Fruit fly (Drosophila melanogaster) whole organism, embryonic: Measurements from ENCODE around the gene Adh.

Experiments used
- Bteb2 ChIP-seq: fragments of 200-800 bp; sonication (Bioruptor generic); optimal IDR thresholded peaks from 2 replicates; lab custom pipeline; 2016; ENCODE audit warnings: missing biosample characterization, missing genetic modification characterization
- CG1024 ChIP-seq: fragments of 200-800 bp; sonication (Bioruptor generic); IDR thresholded peaks from 2 replicates; pipeline ENCODE4 v1.3.6; 2022; ENCODE audit warnings: missing biosample characterization, missing genetic modification characterization
- CG10959 ChIP-seq: fragments of 200-800 bp; sonication (Bioruptor generic); IDR thresholded peaks from 2 replicates; pipeline ENCODE4 v1.3.6; 2022; ENCODE audit warnings: missing biosample characterization, missing genetic modification characterization
- CG12071 ChIP-seq: fragments of 200-800 bp; sonication (Bioruptor generic); optimal IDR thresholded peaks from 3 replicates; lab custom pipeline; 2018; ENCODE audit warnings: missing biosample characterization, mild to moderate bottlenecking, missing genetic modification characterization
- CG12155 ChIP-seq: fragments of 200-800 bp; sonication (Bioruptor generic); optimal IDR thresholded peaks from 3 replicates; lab custom pipeline; 2016; ENCODE audit warnings: missing biosample characterization, missing genetic modification characterization
- CG12219 ChIP-seq: fragments of 200-800 bp; sonication (Bioruptor generic); optimal IDR thresholded peaks from 3 replicates; lab custom pipeline; 2018; ENCODE audit warnings: missing biosample characterization, mild to moderate bottlenecking, missing genetic modification characterization
- CG13624 ChIP-seq: fragments of 200-800 bp; sonication (Bioruptor generic); optimal IDR thresholded peaks from 2 replicates; lab custom pipeline; 2016; ENCODE audit warnings: missing biosample characterization, missing genetic modification characterization
- CG14860 ChIP-seq: fragments of 200-800 bp; sonication (Bioruptor generic); IDR thresholded peaks from 3 replicates; pipeline ENCODE4 v1.3.6; 2022; ENCODE audit warnings: missing biosample characterization, missing genetic modification characterization; ENCODE audit not compliant: partially characterized antibody
- CG14965 ChIP-seq: fragments of 200-800 bp; sonication (Bioruptor generic); optimal IDR thresholded peaks from 2 replicates; lab custom pipeline; 2016; ENCODE audit warnings: missing biosample characterization, missing genetic modification characterization, borderline replicate concordance
- CG16813 ChIP-seq: fragments of 200-800 bp; sonication (Bioruptor generic); IDR thresholded peaks from 3 replicates; pipeline ENCODE4 v1.3.6; 2022; ENCODE audit warnings: missing biosample characterization, missing genetic modification characterization; ENCODE audit not compliant: partially characterized antibody
- CG17912 ChIP-seq: fragments of 200-800 bp; sonication (Bioruptor generic); optimal IDR thresholded peaks from 2 replicates; lab custom pipeline; 2018; ENCODE audit warnings: missing biosample characterization, mild to moderate bottlenecking, missing genetic modification characterization
- CG18599 ChIP-seq: fragments of 200-800 bp; sonication (Bioruptor generic); optimal IDR thresholded peaks from 3 replicates; lab custom pipeline; 2017; ENCODE audit warnings: missing biosample characterization, missing genetic modification characterization, mild to moderate bottlenecking, moderate library complexity, missing genetic modification reagents
- CG2116 ChIP-seq: fragments of 200-800 bp; sonication (Bioruptor generic); optimal IDR thresholded peaks from 3 replicates; lab custom pipeline; 2018; ENCODE audit warnings: missing biosample characterization, mild to moderate bottlenecking, missing genetic modification characterization
- CG2120 ChIP-seq: fragments of 200-800 bp; sonication (Bioruptor generic); optimal IDR thresholded peaks from 3 replicates; lab custom pipeline; 2016; ENCODE audit warnings: missing biosample characterization, missing genetic modification characterization
- CG4328 ChIP-seq: fragments of 200-800 bp; sonication (Bioruptor generic); optimal IDR thresholded peaks from 3 replicates; lab custom pipeline; 2017; ENCODE audit warnings: missing biosample characterization, missing genetic modification reagents, missing genetic modification characterization
- CG4820 ChIP-seq: fragments of 200-800 bp; sonication (Bioruptor generic); optimal IDR thresholded peaks from 3 replicates; lab custom pipeline; 2016; ENCODE audit warnings: missing biosample characterization, missing genetic modification characterization
- CG5953 ChIP-seq: fragments of 200-800 bp; sonication (Bioruptor generic); IDR thresholded peaks from 2 replicates; pipeline ENCODE4 v1.3.6; 2022; ENCODE audit warnings: missing biosample characterization, missing genetic modification characterization
- CG7372 ChIP-seq: fragments of 200-800 bp; sonication (Bioruptor generic); IDR thresholded peaks from 2 replicates; pipeline ENCODE4 v1.3.6; 2022; ENCODE audit warnings: missing biosample characterization, missing genetic modification characterization
- CHES-1-like ChIP-seq: fragments of 200-800 bp; sonication (Bioruptor generic); optimal IDR thresholded peaks from 2 replicates; lab custom pipeline; 2016; ENCODE audit warnings: missing biosample characterization, missing genetic modification characterization
- Gsc ChIP-seq: fragments of 200-800 bp; sonication (Bioruptor generic); IDR thresholded peaks from 2 replicates; pipeline ENCODE4 v1.3.6; 2022; ENCODE audit warnings: missing biosample characterization, missing genetic modification characterization
- HmgZ ChIP-seq: fragments of 200-800 bp; sonication (Bioruptor generic); optimal IDR thresholded peaks from 2 replicates; lab custom pipeline; 2018; ENCODE audit warnings: missing biosample characterization, mild to moderate bottlenecking, missing genetic modification characterization
- Hmr ChIP-seq: fragments of 200-800 bp; sonication (Bioruptor generic); optimal IDR thresholded peaks from 3 replicates; lab custom pipeline; 2017; ENCODE audit warnings: mild to moderate bottlenecking, missing biosample characterization, missing genetic modification reagents, missing genetic modification characterization
- Hsf ChIP-seq: fragments of 200-800 bp; sonication (Bioruptor generic); optimal IDR thresholded peaks from 3 replicates; lab custom pipeline; 2016; ENCODE audit warnings: missing biosample characterization, missing genetic modification characterization
- Myb ChIP-seq: fragments of 200-800 bp; sonication (Bioruptor generic); optimal IDR thresholded peaks from 2 replicates; lab custom pipeline; 2016; ENCODE audit warnings: missing biosample characterization, missing genetic modification characterization
- Nf-YB ChIP-seq: fragments of 200-800 bp; sonication (Bioruptor generic); optimal IDR thresholded peaks from 3 replicates; lab custom pipeline; 2019; ENCODE audit warnings: missing biosample characterization, mild to moderate bottlenecking, missing genetic modification characterization, moderate library complexity
- PHDP ChIP-seq: fragments of 200-800 bp; sonication (Bioruptor generic); optimal IDR thresholded peaks from 3 replicates; lab custom pipeline; 2018; ENCODE audit warnings: missing biosample characterization, mild to moderate bottlenecking, missing genetic modification characterization, moderate library complexity
- Pdp1 ChIP-seq, 2 experiments: fragments of 200-800 bp; sonication (Bioruptor generic); optimal IDR thresholded peaks; 3 replicates each; lab custom pipeline; 2016; ENCODE audit warnings: missing biosample characterization in 2 of 2, missing genetic modification characterization in 2 of 2, mild to moderate bottlenecking in 1 of 2, moderate library complexity in 1 of 2
- Sin3A ChIP-seq: fragments of >200 bp; optimal IDR thresholded peaks from 2 replicates; lab custom pipeline; 2018
- Sox102F ChIP-seq: fragments of 200-800 bp; sonication (Bioruptor generic); optimal IDR thresholded peaks from 2 replicates; lab custom pipeline; 2018; ENCODE audit warnings: missing biosample characterization, mild to moderate bottlenecking, missing genetic modification characterization, moderate library complexity
- Sry-β ChIP-seq: fragments of 200-800 bp; sonication (Bioruptor generic); optimal IDR thresholded peaks from 2 replicates; lab custom pipeline; 2018; ENCODE audit warnings: missing biosample characterization, mild to moderate bottlenecking, missing genetic modification characterization, moderate library complexity
- amos ChIP-seq: fragments of 200-800 bp; sonication (Bioruptor generic); IDR thresholded peaks from 2 replicates; pipeline ENCODE4 v1.3.6; 2022; ENCODE audit warnings: missing biosample characterization, missing genetic modification characterization; ENCODE audit not compliant: partially characterized antibody
- ap ChIP-seq: fragments of 200-800 bp; sonication (Bioruptor generic); IDR thresholded peaks from 2 replicates; pipeline ENCODE4 v1.3.6; 2022; ENCODE audit warnings: missing biosample characterization, missing genetic modification characterization
- ara ChIP-seq: fragments of 200-800 bp; sonication (Bioruptor generic); IDR thresholded peaks from 2 replicates; pipeline ENCODE4 v1.3.6; 2022; ENCODE audit warnings: missing biosample characterization, missing genetic modification characterization
- ase ChIP-seq: fragments of 200-800 bp; sonication (Bioruptor generic); IDR thresholded peaks from 3 replicates; pipeline ENCODE4 v1.3.6; 2022; ENCODE audit warnings: missing biosample characterization, missing genetic modification characterization
- danr ChIP-seq: fragments of 200-800 bp; sonication (Bioruptor generic); IDR thresholded peaks from 2 replicates; pipeline ENCODE4 v1.3.6; 2022; ENCODE audit warnings: missing biosample characterization, missing genetic modification characterization
- disco-r ChIP-seq: fragments of 200-800 bp; sonication (Bioruptor generic); optimal IDR thresholded peaks from 2 replicates; lab custom pipeline; 2016; ENCODE audit warnings: missing biosample characterization, missing genetic modification characterization
- exex ChIP-seq: fragments of 200-800 bp; sonication (Bioruptor generic); optimal IDR thresholded peaks from 4 replicates; lab custom pipeline; 2018; ENCODE audit warnings: missing biosample characterization, mild to moderate bottlenecking, missing genetic modification characterization, moderate library complexity
- gcm ChIP-seq: fragments of 200-800 bp; sonication (Bioruptor generic); optimal IDR thresholded peaks from 2 replicates; lab custom pipeline; 2019; ENCODE audit warnings: missing biosample characterization, mild to moderate bottlenecking, missing genetic modification characterization, moderate library complexity
- grn ChIP-seq: fragments of 200-800 bp; sonication (Bioruptor generic); optimal IDR thresholded peaks from 3 replicates; lab custom pipeline; 2017; ENCODE audit warnings: missing biosample characterization, missing genetic modification characterization
- gt ChIP-seq: fragments of 200-800 bp; sonication (Bioruptor generic); IDR thresholded peaks from 2 replicates; pipeline ENCODE4 v1.3.6; 2022; ENCODE audit warnings: missing biosample characterization, missing genetic modification characterization
- oc ChIP-seq: fragments of 200-800 bp; sonication (Bioruptor generic); optimal IDR thresholded peaks from 2 replicates; lab custom pipeline; 2018; ENCODE audit warnings: missing biosample characterization, mild to moderate bottlenecking, missing genetic modification characterization, moderate library complexity
- odd ChIP-seq: fragments of 200-800 bp; sonication (Bioruptor generic); optimal IDR thresholded peaks from 2 replicates; lab custom pipeline; 2017; ENCODE audit warnings: missing biosample characterization, mild to moderate bottlenecking, missing genetic modification characterization
- otp ChIP-seq: fragments of 200-800 bp; sonication (Bioruptor generic); IDR thresholded peaks from 3 replicates; pipeline ENCODE4, ENCODE4 v1.3.6; 2022; ENCODE audit warnings: missing biosample characterization, missing genetic modification characterization
- pum ChIP-seq: fragments of 200-800 bp; sonication (Bioruptor generic); optimal IDR thresholded peaks from 2 replicates; lab custom pipeline; 2016; ENCODE audit warnings: missing biosample characterization, missing genetic modification characterization
- sc ChIP-seq, 3 experiments: fragments of >200 bp in 2 of 3; fragments of 200-800 bp in 1 of 3; sonication (Bioruptor generic) in 1 of 3; optimal IDR thresholded peaks; 2 replicates in 2 of 3; 3 replicates in 1 of 3; lab custom pipeline; 2017; ENCODE audit warnings: mild to moderate bottlenecking in 1 of 3, missing biosample characterization in 1 of 3, missing genetic modification characterization in 1 of 3, missing genetic modification reagents in 1 of 3
- scrt ChIP-seq: fragments of 200-800 bp; sonication (Bioruptor generic); optimal IDR thresholded peaks from 2 replicates; lab custom pipeline; 2018; ENCODE audit warnings: missing biosample characterization, mild to moderate bottlenecking, missing genetic modification characterization, moderate library complexity
- sna ChIP-seq: fragments of 200-800 bp; sonication (Bioruptor generic); IDR thresholded peaks from 2 replicates; pipeline ENCODE4 v1.3.6; 2022; ENCODE audit warnings: missing biosample characterization, missing genetic modification characterization; ENCODE audit not compliant: partially characterized antibody
- tin ChIP-seq: fragments of 200-800 bp; sonication (Bioruptor generic); optimal IDR thresholded peaks from 3 replicates; lab custom pipeline; 2016; ENCODE audit warnings: missing biosample characterization, missing genetic modification characterization
- tup ChIP-seq: fragments of 200-800 bp; sonication (Bioruptor generic); optimal IDR thresholded peaks from 2 replicates; lab custom pipeline; 2016; ENCODE audit warnings: missing biosample characterization, mild to moderate bottlenecking, missing genetic modification characterization, moderate library complexity
- unpg ChIP-seq: fragments of 200-800 bp; sonication (Bioruptor generic); optimal IDR thresholded peaks from 3 replicates; lab custom pipeline; 2018; ENCODE audit warnings: missing biosample characterization, mild to moderate bottlenecking, missing genetic modification characterization, moderate library complexity

The Adh gene

DNA sequence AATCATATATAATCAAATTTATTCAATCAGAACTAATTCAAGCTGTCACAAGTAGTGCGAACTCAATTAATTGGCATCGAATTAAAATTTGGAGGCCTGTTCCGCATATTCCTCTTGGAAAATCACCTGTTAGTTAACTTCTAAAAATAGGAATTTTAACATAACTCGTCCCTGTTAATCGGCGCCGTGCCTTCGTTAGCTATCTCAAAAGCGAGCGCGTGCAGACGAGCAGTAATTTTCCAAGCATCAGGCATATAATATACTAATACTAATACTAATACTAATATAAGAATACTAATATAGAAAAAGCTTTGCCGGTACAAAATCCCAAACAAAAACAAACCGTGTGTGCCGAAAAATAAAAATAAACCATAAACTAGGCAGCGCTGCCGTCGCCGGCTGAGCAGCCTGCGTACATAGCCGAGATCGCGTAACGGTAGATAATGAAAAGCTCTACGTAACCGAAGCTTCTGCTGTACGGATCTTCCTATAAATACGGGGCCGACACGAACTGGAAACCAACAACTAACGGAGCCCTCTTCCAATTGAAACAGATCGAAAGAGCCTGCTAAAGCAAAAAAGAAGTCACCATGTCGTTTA lies 497 bp downstream of the Adh start (continued):
- TF ChIP-seq Sry-β (GFP tag; lab: Kevin White, UChicago), result no peak
- TF ChIP-seq scrt, result no peak
- TF ChIP-seq CG12071 (GFP tag; lab: Kevin White, UChicago), result no peak
- TF ChIP-seq danr, result no peak
- TF ChIP-seq ap (GFP tag; lab: Robert Waterston, UW), result no peak
- TF ChIP-seq CG2120, result no peak
- peak; percentile 33 for TF ChIP-seq CG18599
- no peak for TF ChIP-seq CG12155
- TF ChIP-seq CG14860 (GFP tag; lab: Robert Waterston, UW), result no peak
- TF ChIP-seq CG5953 (GFP tag; lab: Robert Waterston, UW), result no peak
- no peak for TF ChIP-seq CG10959 (GFP tag; lab: Robert Waterston, UW)
- no peak for TF ChIP-seq CG12219 (GFP tag; lab: Kevin White, UChicago)
- no peak for TF ChIP-seq disco-r
- no peak for TF ChIP-seq tup (GFP tag; lab: Kevin White, UChicago)
- TF ChIP-seq Hmr, result peak; percentile 55
- peak; percentile 56 for TF ChIP-seq unpg
- TF ChIP-seq sna, result no peak
- no peak for TF ChIP-seq Bteb2 (GFP tag; lab: Kevin White, UChicago)
- no peak for TF ChIP-seq sc (optimal IDR thresholded peaks at IDR 0.05; lab: Kevin White, UChicago)
- no peak for TF ChIP-seq sc (GFP tag; optimal IDR thresholded peaks at IDR 0.05; lab: Kevin White, UChicago)
- TF ChIP-seq Nf-YB (GFP tag; lab: Kevin White, UChicago), result peak; percentile 36
- TF ChIP-seq amos, result no peak
- peak; percentile 43 for TF ChIP-seq grn (GFP tag; lab: Kevin White, UChicago)
- TF ChIP-seq Myb (GFP tag; lab: Kevin White, UChicago), result no peak
- TF ChIP-seq gcm (GFP tag; lab: Kevin White, UChicago), result peak; percentile 70
- no peak for TF ChIP-seq Gsc (GFP tag; lab: Robert Waterston, UW)
- no peak for TF ChIP-seq ara
- TF ChIP-seq ase (GFP tag; lab: Robert Waterston, UW), result no peak
- TF ChIP-seq Sin3A (lab: Kevin White, UChicago), result no peak
- TF ChIP-seq CG2116, result no peak
- no peak for TF ChIP-seq CHES-1-like (GFP tag; lab: Kevin White, UChicago)
- no peak for TF ChIP-seq CG13624 (GFP tag; lab: Kevin White, UChicago)
- TF ChIP-seq oc (tag; lab: Kevin White, UChicago), result no peak
- no peak for TF ChIP-seq pum (GFP tag; lab: Kevin White, UChicago)
- no peak for TF ChIP-seq Hsf (GFP tag; lab: Kevin White, UChicago)
- TF ChIP-seq CG4328 (GFP tag; lab: Kevin White, UChicago), result no peak
- TF ChIP-seq odd (GFP tag; lab: Kevin White, UChicago), result peak; percentile 46
- TF ChIP-seq Pdp1 (GFP tag; optimal IDR thresholded peaks at IDR 0.05; lab: Kevin White, UChicago), result peak in 1 of 2 experiments; percentile 79
- no peak for TF ChIP-seq CG1024 (GFP tag; lab: Robert Waterston, UW)
- no peak for TF ChIP-seq CG17912 (GFP tag; lab: Kevin White, UChicago)
- TF ChIP-seq HmgZ (tag; lab: Kevin White, UChicago), result no peak
- TF ChIP-seq gt, result no peak
- no peak for TF ChIP-seq CG4820 (GFP tag; lab: Kevin White, UChicago)
- no peak for TF ChIP-seq CG14965 (GFP tag; lab: Kevin White, UChicago)
- no peak for TF ChIP-seq CG16813 (GFP tag; lab: Robert Waterston, UW)
- no peak for TF ChIP-seq tin (GFP tag; lab: Kevin White, UChicago)
- TF ChIP-seq PHDP, result peak; percentile 56
- no peak for TF ChIP-seq CG7372 (GFP tag; lab: Robert Waterston, UW)
- no peak for TF ChIP-seq Sox102F
- no peak for TF ChIP-seq otp (GFP tag; lab: Robert Waterston, UW)
- peak; percentile 70 for TF ChIP-seq exex
